Fruit fly (Drosophila melanogaster): ENCODE measurements around the gene CG15456.

Gene CG15456

dm6 chrX:20391230-20391629, 35.6 kb downstream of the CG15456 start:
- TF ChIP-seq psq (optimal IDR thresholded peaks at IDR 0.05) (no peak), insv (optimal IDR thresholded peaks at IDR 0.05) (no peak), Sin3A (optimal IDR thresholded peaks at IDR 0.05) (no peak), Myc (optimal IDR thresholded peaks at IDR 0.05) (no peak), h (optimal IDR thresholded peaks at IDR 0.05) (no peak), ttk (optimal IDR thresholded peaks at IDR 0.05) (no peak)

dm6 chrX:20390706-20391105, 36.1 kb downstream of the CG15456 start, which contains the start of gene jb:
jb (minus strand) TSS chrX:20390806.
- TF ChIP-seq ttk (optimal IDR thresholded peaks at IDR 0.05) (no peak), Sin3A (optimal IDR thresholded peaks at IDR 0.05) (no peak), insv (optimal IDR thresholded peaks at IDR 0.05) (no peak), Myc (optimal IDR thresholded peaks at IDR 0.05) (no peak), psq (optimal IDR thresholded peaks at IDR 0.05) (no peak), h (optimal IDR thresholded peaks at IDR 0.05) (no peak)

- no peak for TF ChIP-seq insv (optimal IDR thresholded peaks at IDR 0.05)
- no peak for TF ChIP-seq ttk (optimal IDR thresholded peaks at IDR 0.05)
Measured at dm6 chrX:20389633-20390032, 37.2 kb downstream of the CG15456 start.

dm6 chrX:20385865-20386264, 41.0 kb downstream of the CG15456 start:
- no peak for TF ChIP-seq insv (optimal IDR thresholded peaks at IDR 0.05)
- no peak for TF ChIP-seq h (optimal IDR thresholded peaks at IDR 0.05)
- TF ChIP-seq Myc (optimal IDR thresholded peaks at IDR 0.05) = no peak
- TF ChIP-seq ttk (optimal IDR thresholded peaks at IDR 0.05) = no peak
- no peak for TF ChIP-seq Sin3A (optimal IDR thresholded peaks at IDR 0.05)
